Worm (Caenorhabditis elegans): Measurements from ENCODE around the gene T27D12.6.

T27D12.6 gene

ce11 chrII:11823566-11824308, 11.6 kb upstream of the T27D12.6 start, which contains the start of gene Y6D1A.1:
Gene Y6D1A.1, minus strand, starts transcription at chrII:11823616.
- TF ChIP-seq him-1 (tag; optimal IDR thresholded peaks at IDR 0.05) (no peak), W03F9.2 (tag; optimal IDR thresholded peaks at IDR 0.05) (no peak), dao-5 (tag; optimal IDR thresholded peaks at IDR 0.05) (no peak)

- no peak for TF ChIP-seq W03F9.2 (tag; optimal IDR thresholded peaks at IDR 0.05)
- no peak for TF ChIP-seq him-1 (tag; optimal IDR thresholded peaks at IDR 0.05)
- no peak for TF ChIP-seq dao-5 (tag; optimal IDR thresholded peaks at IDR 0.05)
Observed at ce11 chrII:11829920-11830319, 5.4 kb upstream of the T27D12.6 start, which contains the start of gene pes-5. Gene pes-5, minus strand, starts transcription at chrII:11830020.

DNA sequence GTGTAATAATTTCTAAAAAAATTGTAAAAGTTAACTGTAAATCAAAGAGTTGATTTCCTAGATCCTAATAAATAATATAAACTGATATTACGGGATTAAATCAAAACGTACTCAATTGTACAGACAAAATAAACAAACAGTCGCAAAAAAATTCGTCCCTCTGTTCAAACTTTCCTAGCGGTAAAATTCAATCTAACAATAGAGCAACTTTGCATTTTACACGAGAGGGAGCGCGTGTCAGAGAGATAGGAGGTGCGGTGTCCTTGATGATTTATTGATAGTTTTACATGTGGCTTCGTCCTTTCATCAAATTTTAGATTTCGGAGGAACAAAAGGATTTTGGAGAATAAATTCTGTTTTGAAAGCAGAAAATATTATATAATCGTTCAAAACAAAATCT, 4.7 kb upstream of the T27D12.6 start:
- TF ChIP-seq W03F9.2 (tag; optimal IDR thresholded peaks at IDR 0.05) (no peak), dao-5 (tag; optimal IDR thresholded peaks at IDR 0.05) (no peak), him-1 (tag; optimal IDR thresholded peaks at IDR 0.05) (no peak)

DNA sequence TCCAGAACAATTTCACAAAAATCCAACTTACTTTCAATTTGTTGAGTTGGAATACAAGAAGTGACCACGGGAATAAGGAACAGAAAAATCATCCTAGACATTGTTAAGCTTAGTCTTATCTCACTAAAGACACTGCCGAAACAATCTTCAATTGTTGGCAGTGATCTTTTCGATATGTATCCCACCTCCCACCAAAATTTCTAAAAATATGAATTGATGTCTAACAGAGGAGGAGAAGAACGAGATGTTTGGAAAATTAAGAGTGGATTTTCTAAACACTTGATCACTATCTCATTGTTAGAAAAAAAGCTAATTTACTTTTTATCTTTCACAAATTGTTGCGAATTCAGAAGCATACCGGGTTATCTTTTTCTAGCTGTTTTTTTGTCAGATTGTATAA, 2.8 kb upstream of the T27D12.6 start, which contains the start of gene clec-144:
Gene clec-144, minus strand, starts transcription at position 101 of the 400 bp plus-strand sequence.
- TF ChIP-seq W03F9.2 (tag; optimal IDR thresholded peaks at IDR 0.05) (no peak), him-1 (tag; optimal IDR thresholded peaks at IDR 0.05) (no peak), dao-5 (tag; optimal IDR thresholded peaks at IDR 0.05) (no peak)

DNA sequence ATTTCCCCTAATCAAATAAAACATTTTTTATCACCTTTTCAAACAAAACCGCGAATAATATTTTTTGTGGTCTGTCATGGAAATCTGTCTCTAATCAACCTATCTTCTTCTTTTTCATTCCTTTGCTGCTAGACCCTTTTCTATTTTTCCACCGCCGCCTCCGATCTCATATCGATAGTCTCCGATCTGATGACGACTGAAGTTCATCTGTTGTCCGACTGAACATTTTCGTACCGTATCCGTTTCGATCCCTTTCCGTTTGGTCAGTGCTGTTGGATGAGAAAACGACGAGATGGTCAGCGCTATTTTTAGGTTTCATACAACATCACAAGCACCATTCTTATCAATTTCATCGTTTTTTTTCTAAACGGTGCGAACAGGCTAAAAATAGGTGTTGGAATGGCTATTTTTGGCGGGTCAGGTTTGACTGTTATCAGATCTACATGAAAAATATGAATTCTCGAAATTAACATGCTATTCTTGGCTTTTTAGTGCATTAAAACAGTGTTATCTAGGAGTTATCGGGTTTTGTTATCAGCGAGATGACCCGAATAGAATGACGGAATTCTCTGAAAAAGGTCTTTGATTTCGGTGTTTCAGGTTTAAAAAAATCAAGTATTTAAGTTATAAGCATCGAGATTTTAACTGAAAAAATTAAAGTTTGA, 1.4 kb downstream of the T27D12.6 start:
- no peak for TF ChIP-seq dao-5 (tag; optimal IDR thresholded peaks at IDR 0.05)
- TF ChIP-seq W03F9.2 (tag; optimal IDR thresholded peaks at IDR 0.05) = no peak

DNA sequence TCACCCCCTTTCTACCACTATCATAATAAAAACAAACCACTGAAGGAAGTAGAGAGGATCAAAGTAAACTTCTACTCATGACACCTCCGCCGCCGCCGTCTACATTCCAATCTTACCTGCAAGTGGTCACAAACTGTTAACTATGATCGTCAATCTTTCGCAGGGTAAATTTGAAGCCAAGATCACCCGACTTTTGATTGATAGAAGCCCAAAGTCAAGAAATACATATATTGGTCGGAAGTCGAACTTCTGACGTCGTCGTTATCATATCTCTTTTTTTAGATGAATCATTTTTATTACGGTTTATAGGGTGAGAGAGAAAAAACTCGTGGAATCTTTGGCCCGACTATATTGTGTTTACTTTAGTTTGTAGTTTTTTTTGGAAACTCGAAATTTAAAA, 3.0 kb downstream of the T27D12.6 start:
- TF ChIP-seq him-1 (tag; optimal IDR thresholded peaks at IDR 0.05) (no peak), W03F9.2 (tag; optimal IDR thresholded peaks at IDR 0.05) (no peak), dao-5 (tag; optimal IDR thresholded peaks at IDR 0.05) (no peak)

ce11 chrII:11839116-11839515, 3.8 kb downstream of the T27D12.6 start:
- TF ChIP-seq dao-5 (tag; optimal IDR thresholded peaks at IDR 0.05) (no peak), him-1 (tag; optimal IDR thresholded peaks at IDR 0.05) (no peak), W03F9.2 (tag; optimal IDR thresholded peaks at IDR 0.05) (no peak)

DNA sequence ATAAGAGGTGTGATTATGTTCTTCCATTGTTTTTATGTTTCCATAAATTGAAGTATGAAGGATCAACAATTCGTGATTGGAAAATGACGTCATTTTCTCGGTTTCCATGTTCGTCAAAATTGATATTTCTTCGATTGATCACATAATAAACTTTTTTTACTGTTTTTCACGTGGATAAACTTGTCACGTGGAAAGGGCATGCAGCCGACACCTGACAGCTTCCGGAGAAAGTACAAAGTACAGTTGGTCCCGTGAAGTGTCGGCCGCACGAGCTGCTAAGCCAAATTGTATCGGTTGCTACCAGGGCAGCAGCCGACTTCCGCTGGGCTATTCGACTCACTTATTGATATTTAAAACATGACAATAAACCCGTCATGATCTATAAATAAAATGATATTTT, 6.3 kb downstream of the T27D12.6 start:
- no peak for TF ChIP-seq him-1 (tag; optimal IDR thresholded peaks at IDR 0.05)
- TF ChIP-seq dao-5 (tag; optimal IDR thresholded peaks at IDR 0.05) = no peak
- no peak for TF ChIP-seq W03F9.2 (tag; optimal IDR thresholded peaks at IDR 0.05)

DNA sequence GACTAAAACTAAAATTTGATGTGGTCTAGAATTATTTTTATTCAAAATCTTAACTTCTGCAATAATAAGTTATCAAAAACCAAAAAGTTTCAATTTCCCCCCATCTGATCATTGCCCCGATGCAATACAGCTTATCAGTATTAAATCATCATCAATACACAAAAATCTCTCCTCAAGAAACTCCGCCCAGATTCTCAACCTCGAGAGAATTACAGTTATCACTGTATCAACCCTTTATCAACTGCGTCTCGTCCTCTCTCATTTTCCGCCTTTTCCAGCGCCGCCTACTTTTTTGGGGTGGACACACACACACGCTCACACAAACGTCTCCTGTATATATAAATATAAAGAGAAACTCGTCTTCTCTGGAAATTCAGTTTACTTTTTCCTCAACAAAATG, 7.0 kb downstream of the T27D12.6 start, which contains the start of gene T27D12.1:
Gene T27D12.1, plus strand, starts transcription at position 301 of the 400 bp plus-strand sequence.
- TF ChIP-seq W03F9.2 (tag; optimal IDR thresholded peaks at IDR 0.05) = no peak
- no peak for TF ChIP-seq dao-5 (tag; optimal IDR thresholded peaks at IDR 0.05)

DNA sequence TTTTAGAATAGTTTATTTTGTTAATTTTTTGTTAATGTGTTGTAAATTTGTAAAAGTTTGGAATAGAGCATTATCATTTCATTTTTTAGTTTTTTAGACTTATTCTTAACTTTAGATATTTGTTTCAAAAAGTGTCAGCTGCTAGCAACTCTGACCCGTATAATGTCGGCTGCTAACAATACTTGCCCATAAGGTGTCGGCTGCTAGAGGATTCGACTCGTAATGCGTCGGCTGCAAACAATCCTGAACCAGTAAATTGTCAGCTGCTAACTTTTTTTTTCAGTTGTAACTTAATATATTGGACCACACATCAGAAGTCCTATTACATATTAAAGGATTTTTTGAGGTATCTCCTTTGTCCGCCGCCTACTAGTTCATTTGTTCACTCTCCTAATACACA, 7.5 kb downstream of the T27D12.6 start:
- TF ChIP-seq dao-5 (tag; optimal IDR thresholded peaks at IDR 0.05) = no peak
- no peak for TF ChIP-seq W03F9.2 (tag; optimal IDR thresholded peaks at IDR 0.05)
- no peak for TF ChIP-seq him-1 (tag; optimal IDR thresholded peaks at IDR 0.05)

ce11 chrII:11843441-11843840, 8.1 kb downstream of the T27D12.6 start:
- no peak for TF ChIP-seq dao-5 (tag; optimal IDR thresholded peaks at IDR 0.05)
- no peak for TF ChIP-seq him-1 (tag; optimal IDR thresholded peaks at IDR 0.05)
- no peak for TF ChIP-seq W03F9.2 (tag; optimal IDR thresholded peaks at IDR 0.05)

- TF ChIP-seq him-1 (tag; optimal IDR thresholded peaks at IDR 0.05) = no peak
- TF ChIP-seq dao-5 (tag; optimal IDR thresholded peaks at IDR 0.05) = no peak
- TF ChIP-seq W03F9.2 (tag; optimal IDR thresholded peaks at IDR 0.05) = no peak
Observed at ce11 chrII:11844072-11844471, 8.8 kb downstream of the T27D12.6 start.

DNA sequence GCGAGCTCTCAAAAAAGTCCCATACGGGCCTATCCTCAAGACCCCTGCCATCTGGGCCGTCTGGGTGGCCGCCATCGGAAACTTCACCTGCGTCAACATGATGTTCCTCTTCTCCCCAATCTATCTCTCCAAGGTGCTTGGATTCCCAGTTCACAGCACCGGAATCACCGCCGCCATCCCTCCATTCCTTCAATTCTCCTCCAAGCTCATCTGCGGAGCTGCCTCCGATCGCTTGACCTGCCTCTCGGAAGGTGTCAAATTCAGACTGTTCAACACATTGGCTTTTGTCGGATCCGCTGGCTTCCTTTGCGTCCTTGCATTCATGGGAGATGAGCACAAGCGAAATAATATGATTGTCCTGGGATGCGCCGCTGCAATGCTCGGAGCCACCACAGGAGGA, 9.7 kb downstream of the T27D12.6 start:
- TF ChIP-seq dao-5 (tag; optimal IDR thresholded peaks at IDR 0.05) (no peak), W03F9.2 (tag; optimal IDR thresholded peaks at IDR 0.05) (no peak), him-1 (tag; optimal IDR thresholded peaks at IDR 0.05) (no peak)

DNA sequence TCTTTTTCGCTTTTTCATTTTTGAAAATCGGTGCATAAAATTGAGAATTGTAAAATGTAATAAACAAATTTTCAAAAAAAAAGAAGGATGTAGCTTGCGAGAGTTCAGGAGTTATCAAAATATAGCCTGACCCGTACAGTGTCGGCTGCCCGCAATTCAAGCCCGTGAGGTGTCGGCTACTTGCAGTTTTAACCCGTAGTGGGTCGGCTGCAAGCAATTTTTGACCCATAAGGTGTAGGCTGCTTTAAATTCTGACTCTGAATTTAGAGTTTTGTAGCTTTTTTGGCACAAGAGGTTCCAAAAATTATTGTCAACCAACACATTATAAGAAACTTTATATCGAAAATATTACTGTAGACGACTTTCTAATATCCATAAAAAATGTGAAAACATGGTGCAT, 10.6 kb downstream of the T27D12.6 start:
- TF ChIP-seq W03F9.2 (tag; optimal IDR thresholded peaks at IDR 0.05) = no peak
- TF ChIP-seq dao-5 (tag; optimal IDR thresholded peaks at IDR 0.05) = no peak
- no peak for TF ChIP-seq him-1 (tag; optimal IDR thresholded peaks at IDR 0.05)
